Fruit fly (Drosophila melanogaster) whole organism, embryonic: Measurements from ENCODE around the gene Dpy-30L1.

Experiments
- CG1603 ChIP-seq: fragments of 200-800 bp; sonication (Bioruptor generic); optimal IDR thresholded peaks from 2 replicates; lab custom pipeline; 2019; ENCODE audit warnings: missing biosample characterization, mild to moderate bottlenecking, missing genetic modification characterization, moderate library complexity
- CG9932 ChIP-seq: fragments of 200-800 bp; sonication (Bioruptor generic); IDR thresholded peaks from 2 replicates; pipeline ENCODE4 v1.3.6; 2022; ENCODE audit warnings: missing biosample characterization, missing genetic modification characterization
- MBD-R2 ChIP-seq: fragments of 200-800 bp; sonication (Bioruptor generic); IDR thresholded peaks from 2 replicates; pipeline ENCODE4 v1.3.6; 2022; ENCODE audit warnings: missing biosample characterization, missing genetic modification characterization
- Mrtf ChIP-seq: fragments of 200-800 bp; sonication (Bioruptor generic); IDR thresholded peaks from 3 replicates; pipeline ENCODE4 v1.3.6; 2022; ENCODE audit warnings: missing biosample characterization, missing genetic modification characterization
- NK7.1 ChIP-seq: fragments of 200-800 bp; sonication (Bioruptor generic); optimal IDR thresholded peaks from 3 replicates; lab custom pipeline; 2016; ENCODE audit warnings: missing biosample characterization, missing genetic modification characterization
- Sox100B ChIP-seq: fragments of 200-800 bp; sonication (Bioruptor generic); optimal IDR thresholded peaks from 3 replicates; lab custom pipeline; 2018; ENCODE audit warnings: missing biosample characterization, mild to moderate bottlenecking, missing genetic modification characterization
- ken ChIP-seq: fragments of 200-800 bp; sonication (Bioruptor generic); IDR thresholded peaks from 3 replicates; pipeline ENCODE4 v1.3.6; 2022; ENCODE audit warnings: missing biosample characterization, missing genetic modification characterization
- zfh1 ChIP-seq: fragments of 200-800 bp; sonication (Bioruptor generic); IDR thresholded peaks from 3 replicates; pipeline ENCODE4 v1.3.6; 2022; ENCODE audit warnings: missing biosample characterization, missing genetic modification characterization

- peak; percentile 48 for TF ChIP-seq CG1603 (tag; lab: Kevin White, UChicago)
- TF ChIP-seq NK7.1: peak; percentile 12
- TF ChIP-seq CG9932 (GFP tag; lab: Robert Waterston, UW): peak; percentile 70
- TF ChIP-seq Mrtf: no peak
- no peak for TF ChIP-seq ken
- peak; percentile 50; the same call in 2 of the 3 replicates for TF ChIP-seq zfh1
- peak; percentile 12 for TF ChIP-seq Sox100B
- no peak for TF ChIP-seq MBD-R2
These were observed 34.5 kb upstream of the Dpy-30L1 start, which contains the start of gene CG7300 for dm6 chr2L:10697992-10698391.
